Worm (Caenorhabditis elegans): ENCODE data around the gene F28H7.2.
A peak's percentile ranks its signal among the peaks of the same experiment; 100 is the strongest.

F28H7.2 gene

DNA sequence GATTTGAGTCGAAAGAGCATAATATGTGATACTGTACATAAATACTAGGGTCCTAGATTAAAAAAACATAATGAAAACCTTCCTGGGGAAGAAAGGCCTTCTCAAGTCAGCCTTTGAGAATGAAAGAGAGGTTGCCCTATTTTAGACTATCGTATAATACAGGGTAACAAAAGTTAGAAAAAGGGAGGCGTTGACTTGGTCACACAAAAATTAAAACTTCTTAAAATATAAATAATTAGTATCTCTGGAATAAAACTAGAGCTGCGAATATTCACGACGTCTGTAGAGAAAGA lies 35.1 kb upstream of the F28H7.2 start:
- TF ChIP-seq pes-1 (GFP tag; IDR thresholded peaks at IDR 0.05) = 0 out of 2 replicates have a peak, but pooled peaks have one; percentile 23
- no peak for TF ChIP-seq tra-4 (tag; optimal IDR thresholded peaks at IDR 0.05)

DNA sequence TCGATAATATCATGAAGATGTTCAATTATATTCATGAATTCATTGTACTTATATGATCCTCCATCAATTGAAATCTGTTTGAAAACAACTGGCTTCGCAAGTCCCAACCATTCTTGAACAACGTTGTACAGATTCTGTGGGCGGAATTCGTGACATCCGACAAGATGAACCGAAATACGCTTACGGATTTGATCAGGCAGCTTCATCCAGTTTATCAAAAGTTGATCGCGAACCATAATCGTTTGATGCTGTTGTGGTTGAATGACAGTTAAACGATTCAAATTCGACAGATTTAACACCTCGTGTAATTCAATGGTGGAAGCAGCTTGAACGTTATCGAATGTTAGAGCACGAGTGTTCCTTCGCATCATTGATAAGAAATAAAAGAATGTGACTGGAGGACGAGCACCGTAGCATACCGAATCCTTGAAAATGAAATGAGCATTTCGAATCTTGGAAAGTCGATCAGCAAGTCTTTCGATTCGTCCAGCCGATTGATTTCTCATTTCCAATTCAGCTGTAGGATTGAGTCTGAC lies 33.9 kb upstream of the F28H7.2 start:
- TF ChIP-seq sea-1 (GFP tag; conservative IDR thresholded peaks at IDR 0.05) = no peak
- TF ChIP-seq pes-1 (GFP tag; IDR thresholded peaks at IDR 0.05) = no peak
- TF ChIP-seq ceh-13 (GFP tag; optimal IDR thresholded peaks at IDR 0.05) = no peak
- TF ChIP-seq scrt-1 (GFP tag; IDR thresholded peaks at IDR 0.05) = no peak
- TF ChIP-seq ceh-36 (tag; optimal IDR thresholded peaks at IDR 0.05) = no peak
- no peak for TF ChIP-seq hnd-1 (tag; optimal IDR thresholded peaks at IDR 0.05)
- TF ChIP-seq ets-7 (tag; optimal IDR thresholded peaks at IDR 0.05) = no peak

DNA sequence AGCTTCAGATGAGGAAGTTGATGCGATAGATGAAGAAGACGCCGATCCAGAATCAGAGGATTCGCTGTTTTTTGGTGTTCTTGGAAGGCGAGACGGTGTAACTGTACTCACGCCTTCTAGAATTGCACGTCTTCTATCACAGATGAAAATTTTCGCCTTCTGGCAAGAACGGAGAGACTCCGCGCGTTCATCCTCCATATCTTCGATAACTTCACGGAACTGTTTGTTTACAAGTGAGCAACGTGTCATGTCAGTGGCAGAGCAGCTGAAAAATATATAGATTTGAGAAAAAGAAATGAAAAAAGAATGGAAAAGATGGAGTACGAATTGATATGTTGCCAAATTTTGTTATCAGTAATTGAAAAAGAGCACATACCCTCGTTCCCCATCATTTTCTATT lies 33.1 kb upstream of the F28H7.2 start:
- TF ChIP-seq scrt-1 (GFP tag; IDR thresholded peaks at IDR 0.05) = no peak
- TF ChIP-seq B0310.2 (tag; optimal IDR thresholded peaks at IDR 0.05) = no peak
- TF ChIP-seq flt-1 (GFP tag; IDR thresholded peaks at IDR 0.05) = no peak
- no peak for TF ChIP-seq sea-1 (GFP tag; conservative IDR thresholded peaks at IDR 0.05)
- no peak for TF ChIP-seq ceh-36 (tag; optimal IDR thresholded peaks at IDR 0.05)
- TF ChIP-seq tbx-37 (GFP tag; conservative IDR thresholded peaks at IDR 0.05) = no peak
- no peak for TF ChIP-seq ceh-13 (GFP tag; optimal IDR thresholded peaks at IDR 0.05)
- TF ChIP-seq tra-4 (tag; optimal IDR thresholded peaks at IDR 0.05) = no peak
- TF ChIP-seq hmg-4 (GFP tag; optimal IDR thresholded peaks at IDR 0.05) = no peak
- no peak for TF ChIP-seq pes-1 (GFP tag; IDR thresholded peaks at IDR 0.05)
- no peak for TF ChIP-seq tbx-11 (GFP tag; IDR thresholded peaks at IDR 0.05)
- TF ChIP-seq F13C5.2 (tag; optimal IDR thresholded peaks at IDR 0.05) = no peak
- no peak for TF ChIP-seq ama-1 (optimal IDR thresholded peaks at IDR 0.05)
- TF ChIP-seq ets-7 (tag; optimal IDR thresholded peaks at IDR 0.05) = no peak
- TF ChIP-seq hnd-1 (tag; optimal IDR thresholded peaks at IDR 0.05) = no peak
- TF ChIP-seq hmbx-1 (tag; optimal IDR thresholded peaks at IDR 0.05) = no peak
- TF ChIP-seq aly-1 (tag; optimal IDR thresholded peaks at IDR 0.05) = no peak

DNA sequence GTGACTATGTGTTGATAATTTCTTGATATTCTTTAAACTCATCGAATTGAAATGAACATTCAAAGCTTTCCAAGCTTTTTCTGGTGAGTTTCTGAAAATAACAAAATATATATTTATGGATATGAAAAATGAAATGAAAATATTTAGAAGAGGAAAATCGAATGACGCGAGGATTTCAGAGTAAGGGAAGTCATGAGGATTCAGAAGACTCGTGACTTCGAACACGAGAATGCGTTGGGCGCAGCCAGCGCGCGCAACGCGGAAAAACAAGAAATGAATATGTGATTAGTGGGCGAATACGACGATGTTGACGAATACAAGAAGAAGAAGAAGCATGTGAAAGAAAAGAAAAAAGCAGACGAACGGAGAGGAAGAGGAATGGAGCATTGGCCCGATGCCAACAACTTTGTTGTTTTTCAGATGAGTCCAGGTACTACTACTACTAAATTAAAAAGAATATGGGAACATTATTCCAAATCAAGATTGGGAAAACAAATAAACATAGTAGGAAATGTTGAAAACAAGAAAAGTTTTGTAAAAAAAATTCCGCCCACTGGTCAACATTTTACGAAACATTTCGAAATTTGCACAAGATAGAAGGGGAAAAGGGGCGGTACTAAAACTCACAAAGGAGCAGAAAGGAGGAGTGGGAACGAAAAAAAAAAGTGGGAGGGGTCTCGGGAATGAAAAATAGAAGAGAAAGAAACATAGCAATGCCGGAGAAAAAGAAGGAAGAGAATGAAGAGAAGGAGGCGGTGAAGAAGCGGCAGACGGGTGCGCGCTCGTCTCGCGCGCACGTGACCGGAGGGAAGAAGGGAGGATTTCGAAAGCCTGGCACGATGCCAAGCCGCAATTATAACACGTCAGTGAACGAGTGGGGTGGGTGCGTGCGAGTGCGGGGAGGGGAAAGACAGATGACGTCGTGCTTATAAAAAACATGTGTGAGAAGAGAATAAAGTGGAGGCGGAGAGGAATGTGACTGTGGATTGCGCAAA lies 32.2 kb upstream of the F28H7.2 start:
- TF ChIP-seq tra-4 (tag; optimal IDR thresholded peaks at IDR 0.05) (no peak), hmg-4 (GFP tag; optimal IDR thresholded peaks at IDR 0.05) (peak; percentile 46), F13C5.2 (tag; optimal IDR thresholded peaks at IDR 0.05) (peak; percentile 28), hmbx-1 (tag; optimal IDR thresholded peaks at IDR 0.05) (no peak), flt-1 (GFP tag; IDR thresholded peaks at IDR 0.05) (no peak), ceh-13 (GFP tag; optimal IDR thresholded peaks at IDR 0.05) (no peak), pes-1 (GFP tag; IDR thresholded peaks at IDR 0.05) (no peak)

DNA sequence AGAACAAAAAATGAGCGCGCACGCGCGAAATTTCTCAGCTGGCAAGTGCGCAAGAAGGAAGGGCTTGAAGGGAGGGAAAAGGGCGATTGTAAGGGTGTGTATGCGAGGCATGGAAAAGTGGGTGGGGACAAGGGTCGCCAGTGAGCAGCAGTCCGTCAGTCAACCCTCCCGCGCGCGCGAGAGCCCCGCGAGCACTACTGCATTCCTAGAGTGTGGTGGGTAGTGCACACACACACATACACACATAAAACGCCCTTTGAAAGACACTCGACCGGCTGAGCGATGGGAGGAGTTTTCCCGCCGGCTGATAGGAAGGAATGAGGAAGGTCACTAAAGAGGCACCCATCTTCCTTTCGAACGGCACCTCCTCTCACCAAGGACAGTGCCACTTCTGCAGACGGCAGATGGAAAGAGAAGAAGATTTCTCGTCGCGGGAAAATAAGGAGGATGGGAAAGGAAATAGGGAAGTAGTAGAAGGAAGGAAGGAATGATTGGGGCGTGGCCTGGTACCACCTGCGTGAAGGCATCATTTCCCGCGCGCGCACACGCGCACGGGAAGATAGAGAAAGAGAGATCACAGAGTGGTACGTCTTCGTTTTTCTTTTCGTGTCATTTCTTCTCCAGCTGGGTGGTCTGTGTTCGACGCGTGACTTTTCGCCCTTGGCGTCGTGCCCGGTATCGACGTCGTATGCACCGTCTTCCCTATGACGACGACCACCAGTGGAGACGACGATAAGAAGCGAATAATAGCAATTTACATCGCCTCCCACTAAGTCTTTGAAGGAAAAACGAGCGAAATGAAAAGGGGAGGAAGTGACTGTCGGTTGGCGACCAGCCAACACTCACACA lies 30.6 kb upstream of the F28H7.2 start:
- TF ChIP-seq flt-1 (GFP tag; IDR thresholded peaks at IDR 0.05) (no peak; the same call in 1 of the 2 replicates), F13C5.2 (tag; optimal IDR thresholded peaks at IDR 0.05) (peak; percentile 52), ama-1 (optimal IDR thresholded peaks at IDR 0.05) (no peak), scrt-1 (GFP tag; IDR thresholded peaks at IDR 0.05) (no peak), hmbx-1 (tag; optimal IDR thresholded peaks at IDR 0.05) (no peak), tra-4 (tag; optimal IDR thresholded peaks at IDR 0.05) (no peak), aly-1 (tag; optimal IDR thresholded peaks at IDR 0.05) (peak; percentile 53), ceh-13 (GFP tag; optimal IDR thresholded peaks at IDR 0.05) (no peak), ceh-36 (tag; optimal IDR thresholded peaks at IDR 0.05) (no peak), pes-1 (GFP tag; IDR thresholded peaks at IDR 0.05) (0 out of 2 replicates have a peak, but pooled peaks have one; percentile 39), hnd-1 (tag; optimal IDR thresholded peaks at IDR 0.05) (no peak), ets-7 (tag; optimal IDR thresholded peaks at IDR 0.05) (no peak), tbx-37 (GFP tag; conservative IDR thresholded peaks at IDR 0.05) (no peak), B0310.2 (tag; optimal IDR thresholded peaks at IDR 0.05) (no peak), sea-1 (GFP tag; conservative IDR thresholded peaks at IDR 0.05) (no peak; the same call in 1 of the 2 replicates)

DNA sequence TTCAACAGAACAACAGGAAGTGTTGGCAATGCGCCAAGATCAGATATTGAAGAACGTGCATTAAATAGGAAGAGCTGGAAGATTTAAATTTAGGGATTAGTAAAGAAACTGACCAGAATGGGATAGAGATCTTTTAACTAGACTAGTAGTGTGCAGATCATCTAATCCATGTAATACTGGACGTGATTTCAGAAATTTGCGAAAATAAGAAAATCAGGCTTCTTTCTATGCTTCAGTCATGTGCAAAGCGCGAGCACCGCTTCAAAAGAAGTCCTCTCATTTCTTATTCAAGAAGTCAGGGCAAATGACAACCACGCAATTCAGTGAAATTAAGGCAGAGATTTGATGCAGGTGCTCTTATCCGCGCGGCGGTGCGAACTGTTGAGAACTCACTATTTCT lies 29.7 kb upstream of the F28H7.2 start:
- TF ChIP-seq flt-1 (GFP tag; IDR thresholded peaks at IDR 0.05) (no peak), ama-1 (optimal IDR thresholded peaks at IDR 0.05) (no peak), F13C5.2 (tag; optimal IDR thresholded peaks at IDR 0.05) (no peak), hnd-1 (tag; optimal IDR thresholded peaks at IDR 0.05) (no peak), B0310.2 (tag; optimal IDR thresholded peaks at IDR 0.05) (no peak), hmg-4 (GFP tag; optimal IDR thresholded peaks at IDR 0.05) (no peak), ceh-36 (tag; optimal IDR thresholded peaks at IDR 0.05) (no peak), tra-4 (tag; optimal IDR thresholded peaks at IDR 0.05) (no peak), pes-1 (GFP tag; IDR thresholded peaks at IDR 0.05) (no peak), ets-7 (tag; optimal IDR thresholded peaks at IDR 0.05) (no peak), aly-1 (tag; optimal IDR thresholded peaks at IDR 0.05) (no peak), scrt-1 (GFP tag; IDR thresholded peaks at IDR 0.05) (no peak), hmbx-1 (tag; optimal IDR thresholded peaks at IDR 0.05) (no peak), tbx-11 (GFP tag; IDR thresholded peaks at IDR 0.05) (no peak), tbx-37 (GFP tag; conservative IDR thresholded peaks at IDR 0.05) (no peak), sea-1 (GFP tag; conservative IDR thresholded peaks at IDR 0.05) (no peak), ceh-13 (GFP tag; optimal IDR thresholded peaks at IDR 0.05) (no peak)
